Worm (Caenorhabditis elegans): ENCODE measurements around the gene F54F7.8.

DNA sequence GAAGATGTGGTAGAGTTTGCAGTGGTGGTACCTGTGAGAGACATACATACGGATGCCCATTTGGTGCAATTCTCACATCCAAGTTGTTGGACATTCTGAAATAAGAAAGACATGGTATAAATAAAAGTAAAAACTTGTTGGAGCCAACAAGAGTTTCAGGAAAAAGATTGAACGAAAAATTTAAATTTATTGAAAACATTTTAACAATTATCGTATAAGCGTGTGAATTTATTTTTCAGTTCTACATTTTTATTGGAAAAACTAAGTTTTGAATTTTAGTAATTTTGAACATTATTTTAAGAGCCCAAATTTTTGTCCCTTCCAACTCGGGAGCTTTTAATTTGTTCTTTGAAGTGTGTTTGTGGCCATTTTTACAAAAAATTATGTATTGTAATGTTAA, at the start of gene F54F7.8:
- TF ChIP-seq daf-12 (tag; optimal IDR thresholded peaks at IDR 0.05) (no peak), nhr-76 (tag; optimal IDR thresholded peaks at IDR 0.05) (no peak), fos-1 (tag; optimal IDR thresholded peaks at IDR 0.05) (no peak), aly-2 (tag; optimal IDR thresholded peaks at IDR 0.05) (no peak), zfp-3 (GFP tag; conservative IDR thresholded peaks at IDR 0.05) (no peak), ceh-62 (tag; optimal IDR thresholded peaks at IDR 0.05) (no peak), skn-1 (tag; optimal IDR thresholded peaks at IDR 0.05) (no peak), hmg-1.1 (GFP tag; IDR thresholded peaks at IDR 0.05) (no peak), R02D3.7 (tag; optimal IDR thresholded peaks at IDR 0.05) (no peak)
